Worm (Caenorhabditis elegans) whole organism, midembryonic: ENCODE measurements around the gene Y73B6BL.47.

Experiments used
- T22C8.4 ChIP-seq: fragments of 200-800 bp; sonication (Bioruptor generic); IDR thresholded peaks from 2 replicates; pipeline ENCODE4 v1.3.6; 2022; ENCODE audit warnings: missing genetic modification characterization, missing compliant biosample characterization
- cog-1 ChIP-seq: sonication (generic microtip); optimal IDR thresholded peaks from 2 replicates; lab custom pipeline; 2016; ENCODE audit warnings: missing genetic modification characterization, missing compliant biosample characterization
- flt-1 ChIP-seq: fragments of 200-800 bp; sonication (Bioruptor generic); IDR thresholded peaks from 2 replicates; pipeline ENCODE4 v1.3.6; 2022; ENCODE audit warnings: missing genetic modification characterization, missing compliant biosample characterization
- ref-1 ChIP-seq: fragments of 200-800 bp; sonication (Bioruptor generic); conservative IDR thresholded peaks from 2 replicates; pipeline ENCODE4 v1.3.6; 2022; ENCODE audit warnings: missing genetic modification reagents, missing genetic modification characterization, missing compliant biosample characterization
- tab-1 ChIP-seq: fragments of 200-800 bp; sonication (Bioruptor generic); IDR thresholded peaks from 2 replicates; pipeline ENCODE4 v1.3.6; 2022; ENCODE audit warnings: missing genetic modification characterization, missing compliant biosample characterization
- ztf-23 ChIP-seq: fragments of 200-800 bp; sonication (Bioruptor generic); IDR thresholded peaks from 2 replicates; pipeline ENCODE4 v1.3.6; 2022; ENCODE audit warnings: missing genetic modification reagents, missing genetic modification characterization, missing compliant biosample characterization

ce11 chrIV:6372993-6373392 lies 11.2 kb downstream of the Y73B6BL.47 start, which contains the start of gene smg-3:
- no peak for TF ChIP-seq flt-1 (GFP tag; lab: Robert Waterston, UW)
- no peak for TF ChIP-seq cog-1
- no peak for TF ChIP-seq T22C8.4
- no peak for TF ChIP-seq ref-1 (GFP tag; lab: Robert Waterston, UW)
- TF ChIP-seq tab-1 (GFP tag; lab: Robert Waterston, UW) = no peak
- no peak for TF ChIP-seq ztf-23
